Worm (Caenorhabditis elegans): ENCODE results near the gene F55E10.2.

DNA sequence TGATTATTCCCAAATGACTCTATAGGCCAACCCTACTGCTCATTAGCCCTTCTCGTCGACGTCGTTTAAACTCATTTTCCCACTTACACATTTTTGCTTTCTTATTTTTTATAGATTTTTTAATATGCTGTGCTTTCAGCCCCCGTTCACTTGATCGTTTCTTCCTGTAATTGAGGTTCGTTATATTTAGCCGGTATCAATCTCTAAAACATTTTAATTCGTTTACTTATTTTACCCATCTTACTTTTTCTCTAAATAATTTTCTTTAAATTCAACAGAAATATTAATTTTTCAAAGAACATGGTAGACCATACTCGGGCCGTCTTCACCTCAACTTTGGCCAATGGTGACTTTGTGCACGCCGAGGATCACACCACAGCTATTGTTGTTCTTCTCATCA is 1.2 kb downstream of the F55E10.2 start, which contains the start of gene F55E10.1:
- TF ChIP-seq flh-1 (GFP tag; optimal IDR thresholded peaks at IDR 0.05) (no peak), blmp-1 (tag; optimal IDR thresholded peaks at IDR 0.05) (no peak), elt-3 (tag; optimal IDR thresholded peaks at IDR 0.05) (no peak), lsy-2 (tag; optimal IDR thresholded peaks at IDR 0.05) (no peak), ces-1 (GFP tag; optimal IDR thresholded peaks at IDR 0.05) (no peak), unc-120 (tag; optimal IDR thresholded peaks at IDR 0.05; ENCODE audit: poor library complexity, severe bottlenecking) (no peak)

Measured in whole organism, mixed stage, embryonic.